Fruit fly (Drosophila melanogaster) Kc167 (cell line): Measurements from ENCODE around the gene ppk10.

Experiments used
- Myc ChIP-seq: fragments of >200 bp; optimal IDR thresholded peaks from 2 replicates; lab custom pipeline; 2017; ENCODE audit warnings: missing external identifiers
- Sin3A ChIP-seq: fragments of >200 bp; optimal IDR thresholded peaks from 2 replicates; lab custom pipeline; 2018; ENCODE audit warnings: missing external identifiers
- h ChIP-seq: fragments of >200 bp; optimal IDR thresholded peaks from 3 replicates; lab custom pipeline; 2018; ENCODE audit warnings: missing external identifiers
- insv ChIP-seq: fragments of >200 bp; optimal IDR thresholded peaks from 3 replicates; lab custom pipeline; 2018; ENCODE audit warnings: missing external identifiers
- psq ChIP-seq: fragments of >200 bp; optimal IDR thresholded peaks from 2 replicates; lab custom pipeline; 2017; ENCODE audit warnings: missing external identifiers
- ttk ChIP-seq: sonication (Bioruptor generic); optimal IDR thresholded peaks from 2 replicates; lab custom pipeline; 2017; ENCODE audit warnings: missing external identifiers

DNA sequence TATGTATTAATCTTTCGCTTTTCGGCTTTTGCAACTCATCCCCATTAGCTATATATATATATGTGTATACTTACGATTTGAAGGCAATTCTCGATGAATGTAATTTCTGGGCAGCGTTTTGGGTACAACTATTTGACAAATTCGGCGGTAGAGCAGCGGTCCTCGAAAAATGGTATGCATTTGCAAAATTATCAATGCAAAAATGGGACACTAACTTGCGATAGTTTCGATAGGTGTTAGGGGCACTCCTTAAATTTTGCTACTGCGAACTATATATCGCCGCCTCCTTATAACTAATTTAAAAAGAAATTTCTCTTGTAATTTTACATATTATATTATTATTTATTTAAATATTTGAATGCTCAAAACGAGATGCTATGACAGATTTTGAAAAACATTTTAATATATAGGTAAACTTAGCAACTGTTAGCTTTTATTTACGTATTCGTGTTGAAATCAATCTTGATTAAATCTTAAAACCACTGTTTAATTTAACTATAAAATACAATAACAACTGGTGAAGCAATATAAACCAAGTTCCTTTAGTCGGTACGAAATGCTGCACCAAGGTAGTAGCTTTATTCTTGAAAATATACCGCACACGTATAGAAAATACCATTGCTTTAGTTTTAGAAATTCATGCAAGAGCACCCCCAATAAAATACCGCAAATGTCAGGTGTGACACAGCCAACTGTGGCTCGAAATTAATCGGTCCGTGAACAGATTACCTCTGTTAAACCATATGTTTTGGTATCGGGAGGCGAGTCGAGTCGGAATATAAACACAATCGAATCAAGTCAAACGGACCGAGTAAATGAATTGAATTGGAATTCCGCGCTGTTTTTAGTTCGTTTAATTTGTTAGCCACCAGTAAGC, 38.7 kb downstream of the ppk10 start, which contains the start of the genes CG5355 and Klp31E:
- no peak for TF ChIP-seq h
- TF ChIP-seq Myc, result no peak
- TF ChIP-seq ttk (lab: Kevin White, UChicago), result no peak
- no peak for TF ChIP-seq psq (lab: Kevin White, UChicago)
- no peak for TF ChIP-seq Sin3A (lab: Kevin White, UChicago)
- TF ChIP-seq insv (lab: Kevin White, UChicago), result no peak
